Fruit fly (Drosophila melanogaster): ENCODE results near the gene Arf1.
A peak's percentile ranks its signal among the peaks of the same experiment; 100 is the strongest.

The Arf1 gene

dm6 chr3L:22883649-22884048 lies 11.6 kb upstream of the Arf1 start (continued):
- TF ChIP-seq CG10959 (GFP tag; IDR thresholded peaks at IDR 0.05) (no peak), CG9437 (GFP tag; optimal IDR thresholded peaks at IDR 0.05) (peak; percentile 11), CG10979 (tag; optimal IDR thresholded peaks at IDR 0.05) (peak; percentile 32), CG4730 (GFP tag; IDR thresholded peaks at IDR 0.05) (no peak), CG10321 (GFP tag; IDR thresholded peaks at IDR 0.05) (no peak), CG15514 (GFP tag; optimal IDR thresholded peaks at IDR 0.05) (no peak), gem (tag; optimal IDR thresholded peaks at IDR 0.05) (peak; percentile 34), D19A (tag; optimal IDR thresholded peaks at IDR 0.05) (peak; percentile 91), lov (optimal IDR thresholded peaks at IDR 0.05) (no peak), lov (GFP tag; IDR thresholded peaks at IDR 0.05) (peak; percentile 10; the same call in 1 of the 3 replicates), lab (GFP tag; optimal IDR thresholded peaks at IDR 0.05) (no peak), CG11723 (GFP tag; optimal IDR thresholded peaks at IDR 0.05) (no peak), CG17328 (GFP tag; IDR thresholded peaks at IDR 0.05) (0 out of 2 replicates have a peak, but pooled peaks have one; percentile 24), zfh1 (GFP tag; IDR thresholded peaks at IDR 0.05) (0 out of 3 replicates have a peak, but pooled peaks have one; percentile 22), fd96Cb (tag; optimal IDR thresholded peaks at IDR 0.05) (peak; percentile 20), pita (GFP tag; optimal IDR thresholded peaks at IDR 0.05) (no peak), phol (tag; optimal IDR thresholded peaks at IDR 0.05) (peak; percentile 22), CG7556 (GFP tag; optimal IDR thresholded peaks at IDR 0.05) (no peak), nmo (GFP tag; optimal IDR thresholded peaks at IDR 0.05) (peak; percentile 27), vfl (GFP tag; optimal IDR thresholded peaks at IDR 0.05) (no peak), CG9876 (GFP tag; optimal IDR thresholded peaks at IDR 0.05) (no peak), CG17361 (GFP tag; IDR thresholded peaks at IDR 0.05) (0 out of 3 replicates have a peak, but pooled peaks have one; percentile 22), Sox102F (GFP tag; optimal IDR thresholded peaks at IDR 0.05) (peak; percentile 25), schlank (tag; optimal IDR thresholded peaks at IDR 0.05) (no peak), mam (GFP tag; optimal IDR thresholded peaks at IDR 0.05) (no peak), Blimp-1 (GFP tag; optimal IDR thresholded peaks at IDR 0.05) (peak; percentile 9), ato (GFP tag; IDR thresholded peaks at IDR 0.05; ENCODE audit: partially characterized antibody) (no peak), HmgD (GFP tag; optimal IDR thresholded peaks at IDR 0.05) (no peak), Med (GFP tag) (no peak), bsh (GFP tag; optimal IDR thresholded peaks at IDR 0.05) (peak in 1 of 2 experiments; percentile 16), CG12104 (GFP tag; optimal IDR thresholded peaks at IDR 0.05) (no peak), CG7839 (tag; optimal IDR thresholded peaks at IDR 0.05) (peak; percentile 29), Neu2 (GFP tag; optimal IDR thresholded peaks at IDR 0.05; ENCODE audit: borderline replicate concordance) (no peak), NC2α (GFP tag; optimal IDR thresholded peaks at IDR 0.05) (no peak), Spps (tag; optimal IDR thresholded peaks at IDR 0.05) (no peak), CG2678 (tag; optimal IDR thresholded peaks at IDR 0.05) (peak; percentile 26), CG6654 (GFP tag; optimal IDR thresholded peaks at IDR 0.05) (no peak), Pdp1 (GFP tag; optimal IDR thresholded peaks at IDR 0.05) (no peak), CG2712 (tag; optimal IDR thresholded peaks at IDR 0.05) (peak; percentile 42), CG13775 (GFP tag; optimal IDR thresholded peaks at IDR 0.05) (no peak), cg (GFP tag; optimal IDR thresholded peaks at IDR 0.05) (no peak), Ssrp (tag; optimal IDR thresholded peaks at IDR 0.05) (peak; percentile 5), Hand (GFP tag; optimal IDR thresholded peaks at IDR 0.05) (no peak), CG8924 (tag; optimal IDR thresholded peaks at IDR 0.05) (no peak), CG31441 (GFP tag; IDR thresholded peaks at IDR 0.05) (peak; percentile 46), CG1529 (GFP tag; optimal IDR thresholded peaks at IDR 0.05) (no peak), E2f1 (GFP tag; IDR thresholded peaks at IDR 0.05) (no peak), tgo (GFP tag; IDR thresholded peaks at IDR 0.05) (no peak), CG14710 (tag; optimal IDR thresholded peaks at IDR 0.05) (peak; percentile 10), yki (optimal IDR thresholded peaks at IDR 0.05) (no peak), Fer2 (tag; optimal IDR thresholded peaks at IDR 0.05) (no peak)

Data from whole organism, embryonic.